Worm (Caenorhabditis elegans) whole organism, late embryonic: ENCODE results near the gene srt-17.

Source experiments
- C08G9.2 ChIP-seq: sonication (generic microtip); optimal IDR thresholded peaks from 2 replicates; lab custom pipeline; 2016; ENCODE audit warnings: mild to moderate bottlenecking, missing genetic modification characterization, moderate library complexity, missing compliant biosample characterization
- K02D7.2 ChIP-seq: sonication (generic microtip); optimal IDR thresholded peaks from 2 replicates; lab custom pipeline; 2017; ENCODE audit warnings: mild to moderate bottlenecking, missing genetic modification characterization, missing compliant biosample characterization
- T23F11.4 ChIP-seq: fragments of 200-800 bp; sonication (Bioruptor generic); optimal IDR thresholded peaks from 2 replicates; lab custom pipeline; 2018; ENCODE audit warnings: mild to moderate bottlenecking, missing genetic modification characterization, missing compliant biosample characterization
- Y22D7AL.16 ChIP-seq: sonication (generic microtip); optimal IDR thresholded peaks from 2 replicates; lab custom pipeline; 2016; ENCODE audit warnings: missing genetic modification characterization, missing compliant biosample characterization
- ahr-1 ChIP-seq: sonication (generic microtip); optimal IDR thresholded peaks from 2 replicates; lab custom pipeline; 2016; ENCODE audit warnings: missing genetic modification characterization, missing compliant biosample characterization
- ceh-14 ChIP-seq: sonication (generic microtip); optimal IDR thresholded peaks from 2 replicates; lab custom pipeline; 2016; ENCODE audit warnings: missing genotype, missing genetic modification characterization, missing compliant biosample characterization
- ceh-18 ChIP-seq: sonication (generic microtip); optimal IDR thresholded peaks from 2 replicates; lab custom pipeline; 2016; ENCODE audit warnings: missing genetic modification characterization, missing compliant biosample characterization
- ceh-24 ChIP-seq: sonication (generic microtip); optimal IDR thresholded peaks from 2 replicates; lab custom pipeline; 2016; ENCODE audit warnings: mild to moderate bottlenecking, missing genetic modification characterization, missing compliant biosample characterization
- ceh-31 ChIP-seq: sonication (generic microtip); optimal IDR thresholded peaks from 2 replicates; lab custom pipeline; 2016; ENCODE audit warnings: missing genetic modification characterization, missing compliant biosample characterization
- ceh-45 ChIP-seq: fragments of 200-800 bp; sonication (Bioruptor generic); IDR thresholded peaks from 2 replicates; pipeline ENCODE4 v1.3.6; 2022; ENCODE audit warnings: missing genetic modification reagents, missing genetic modification characterization, missing compliant biosample characterization
- ceh-48 ChIP-seq: sonication (generic microtip); optimal IDR thresholded peaks from 2 replicates; lab custom pipeline; 2016; ENCODE audit warnings: missing genetic modification characterization, inconsistent platforms, missing compliant biosample characterization
- dmd-4 ChIP-seq: sonication (generic microtip); optimal IDR thresholded peaks from 2 replicates; lab custom pipeline; 2016; ENCODE audit warnings: borderline replicate concordance, missing genetic modification characterization, missing compliant biosample characterization
- elt-4 ChIP-seq: sonication (generic microtip); optimal IDR thresholded peaks from 2 replicates; lab custom pipeline; 2016; ENCODE audit warnings: missing genetic modification characterization, missing compliant biosample characterization
- fax-1 ChIP-seq: sonication (generic microtip); optimal IDR thresholded peaks from 2 replicates; lab custom pipeline; 2016; ENCODE audit warnings: missing genotype, missing genetic modification characterization, missing compliant biosample characterization
- fkh-10 ChIP-seq: fragments of 150-350 bp; optimal IDR thresholded peaks from 2 replicates; lab custom pipeline; 2014; ENCODE audit warnings: missing biosample characterization, missing genetic modification reagents, missing genetic modification characterization
- fkh-6 ChIP-seq: sonication (generic microtip); optimal IDR thresholded peaks from 2 replicates; lab custom pipeline; 2016; ENCODE audit warnings: missing genetic modification characterization, missing compliant biosample characterization
- gmeb-2 ChIP-seq: sonication (generic microtip); optimal IDR thresholded peaks from 2 replicates; lab custom pipeline; 2016; ENCODE audit warnings: missing genetic modification characterization, inconsistent platforms, missing compliant biosample characterization
- hlh-15 ChIP-seq: sonication (generic microtip); optimal IDR thresholded peaks from 2 replicates; lab custom pipeline; 2016; ENCODE audit warnings: missing genetic modification characterization, missing compliant biosample characterization
- hlh-30 ChIP-seq: sonication (generic microtip); optimal IDR thresholded peaks from 2 replicates; lab custom pipeline; 2017; ENCODE audit warnings: antibody characterized with exemption, missing genetic modification characterization, missing compliant biosample characterization; ENCODE audit not compliant: insufficient read depth
- hlh-6 ChIP-seq: sonication (generic microtip); optimal IDR thresholded peaks from 2 replicates; lab custom pipeline; 2016; ENCODE audit warnings: missing genotype, missing genetic modification characterization, missing compliant biosample characterization
- lin-11 ChIP-seq: fragments of 200-800 bp; sonication (Bioruptor generic); optimal IDR thresholded peaks from 2 replicates; lab custom pipeline; 2018; ENCODE audit warnings: mild to moderate bottlenecking, missing genetic modification characterization, missing compliant biosample characterization
- mec-3 ChIP-seq: sonication (generic microtip); optimal IDR thresholded peaks from 2 replicates; lab custom pipeline; 2016; ENCODE audit warnings: borderline replicate concordance, missing genetic modification characterization, missing compliant biosample characterization
- nhr-11 ChIP-seq: fragments of 150-350 bp; optimal IDR thresholded peaks from 2 replicates; lab custom pipeline; 2014; ENCODE audit warnings: missing biosample characterization, missing genetic modification characterization
- npax-4 ChIP-seq: sonication (generic microtip); optimal IDR thresholded peaks from 2 replicates; lab custom pipeline; 2016; ENCODE audit warnings: missing genetic modification characterization, missing compliant biosample characterization
- odd-2 ChIP-seq: sonication (generic microtip); optimal IDR thresholded peaks from 2 replicates; lab custom pipeline; 2017; ENCODE audit warnings: antibody characterized with exemption, mild to moderate bottlenecking, missing genetic modification characterization, missing compliant biosample characterization
- pag-3 ChIP-seq: sonication (generic microtip); optimal IDR thresholded peaks from 2 replicates; lab custom pipeline; 2016; ENCODE audit warnings: missing compliant biosample characterization, missing genetic modification characterization, borderline replicate concordance
- pax-1 ChIP-seq: fragments of 150-350 bp; optimal IDR thresholded peaks from 2 replicates; lab custom pipeline; 2014; ENCODE audit warnings: missing biosample characterization, missing genetic modification characterization
- pha-2 ChIP-seq: sonication (generic microtip); optimal IDR thresholded peaks from 2 replicates; lab custom pipeline; 2017; ENCODE audit warnings: mild to moderate bottlenecking, missing genetic modification characterization, missing compliant biosample characterization
- pha-4 ChIP-seq: fragments of 150-350 bp; optimal IDR thresholded peaks from 2 replicates; lab custom pipeline; 2018; ENCODE audit warnings: missing biosample characterization, missing genetic modification reagents, missing genetic modification characterization
- pqm-1 ChIP-seq: sonication (generic microtip); optimal IDR thresholded peaks from 2 replicates; lab custom pipeline; 2016; ENCODE audit warnings: missing genetic modification characterization, missing compliant biosample characterization
- pros-1 ChIP-seq: fragments of 150-350 bp; optimal IDR thresholded peaks from 2 replicates; lab custom pipeline; 2014; ENCODE audit warnings: missing biosample characterization, missing genetic modification reagents, missing genetic modification characterization
- rnt-1 ChIP-seq: sonication (generic microtip); optimal IDR thresholded peaks from 2 replicates; lab custom pipeline; 2016; ENCODE audit warnings: missing genetic modification characterization, missing compliant biosample characterization
- sox-2 ChIP-seq: fragments of 200-800 bp; sonication (Bioruptor generic); IDR thresholded peaks from 2 replicates; pipeline ENCODE4 v1.3.6; 2022; ENCODE audit warnings: missing genetic modification reagents, missing genetic modification characterization, missing compliant biosample characterization
- tbx-2 ChIP-seq: sonication (generic microtip); optimal IDR thresholded peaks from 2 replicates; lab custom pipeline; 2016; ENCODE audit warnings: missing genetic modification characterization, missing compliant biosample characterization
- tbx-7 ChIP-seq: sonication (generic microtip); optimal IDR thresholded peaks from 2 replicates; lab custom pipeline; 2016; ENCODE audit warnings: missing genotype, missing genetic modification characterization, missing compliant biosample characterization
- ttx-3 ChIP-seq: sonication (generic microtip); optimal IDR thresholded peaks from 2 replicates; lab custom pipeline; 2016; ENCODE audit warnings: missing genetic modification reagents, missing genetic modification characterization, missing compliant biosample characterization
- unc-3 ChIP-seq, 2 experiments: fragments of 200-800 bp in 1 of 2; sonication (Bioruptor generic) in 1 of 2; sonication (generic microtip) in 1 of 2; conservative IDR thresholded peaks in 1 of 2; optimal IDR thresholded peaks in 1 of 2; 2 replicates each; pipeline versions ENCODE4 v1.3.6 to Lab custom; 2016 to 2022; ENCODE audit warnings: missing compliant biosample characterization in 2 of 2, missing genetic modification characterization in 2 of 2, missing genetic modification reagents in 1 of 2

srt-17 gene

ce11 chrV:604105-604504, 20.7 kb downstream of the srt-17 start, which contains the start of gene srlf-37:
srlf-37 (minus strand) TSS chrV:604205.
- no peak for TF ChIP-seq Y22D7AL.16
- no peak for TF ChIP-seq tbx-7 (tag; lab: Kevin White, UChicago)
- TF ChIP-seq pha-4 (tag; lab: Kevin White, UChicago): no peak
- no peak for TF ChIP-seq pag-3
- no peak for TF ChIP-seq sox-2 (GFP tag; lab: Robert Waterston, UW)
- TF ChIP-seq ceh-24: no peak
- TF ChIP-seq ceh-31: no peak
- TF ChIP-seq ceh-45 (GFP tag; lab: Robert Waterston, UW): no peak
- TF ChIP-seq ahr-1 (tag; lab: Kevin White, UChicago): no peak
- TF ChIP-seq pha-2: no peak
- no peak for TF ChIP-seq unc-3 (GFP tag; conservative IDR thresholded peaks at IDR 0.05; lab: Robert Waterston, UW)
- no peak for TF ChIP-seq unc-3 (tag; optimal IDR thresholded peaks at IDR 0.05; lab: Kevin White, UChicago)
- no peak for TF ChIP-seq ceh-14 (tag; lab: Kevin White, UChicago)
- no peak for TF ChIP-seq fkh-10 (GFP tag; lab: Kevin White, UChicago)
- no peak for TF ChIP-seq tbx-2 (tag; lab: Kevin White, UChicago)
- no peak for TF ChIP-seq rnt-1 (tag; lab: Kevin White, UChicago)
- no peak for TF ChIP-seq pax-1
- TF ChIP-seq dmd-4 (tag; lab: Kevin White, UChicago): no peak

- TF ChIP-seq gmeb-2: no peak
- TF ChIP-seq K02D7.2 (tag; lab: Kevin White, UChicago): no peak
- TF ChIP-seq mec-3 (tag; lab: Kevin White, UChicago): no peak
- TF ChIP-seq odd-2 (tag; lab: Kevin White, UChicago): no peak
- TF ChIP-seq hlh-30 (tag; lab: Kevin White, UChicago): no peak
- TF ChIP-seq hlh-15 (tag; lab: Kevin White, UChicago): no peak
- no peak for TF ChIP-seq pros-1 (tag; lab: Kevin White, UChicago)
Measured at ce11 chrV:600231-600630, 24.6 kb downstream of the srt-17 start, which contains the start of gene nhr-251. nhr-251 (plus strand) TSS chrV:600531.

ce11 chrV:599783-600182, 25.0 kb downstream of the srt-17 start:
- TF ChIP-seq T23F11.4 (GFP tag; lab: Kevin White, UChicago): no peak
- TF ChIP-seq odd-2 (tag; lab: Kevin White, UChicago): no peak
- no peak for TF ChIP-seq ceh-18 (tag; lab: Kevin White, UChicago)
- no peak for TF ChIP-seq C08G9.2 (tag; lab: Kevin White, UChicago)
- no peak for TF ChIP-seq fax-1 (tag; lab: Kevin White, UChicago)
- no peak for TF ChIP-seq gmeb-2
- no peak for TF ChIP-seq pqm-1 (tag; lab: Kevin White, UChicago)
- TF ChIP-seq lin-11 (tag; lab: Kevin White, UChicago): no peak
- no peak for TF ChIP-seq nhr-11 (tag; lab: Kevin White, UChicago)
- TF ChIP-seq ttx-3: no peak
- no peak for TF ChIP-seq hlh-6 (tag; lab: Kevin White, UChicago)
- TF ChIP-seq hlh-15 (tag; lab: Kevin White, UChicago): no peak
- TF ChIP-seq npax-4 (tag; lab: Kevin White, UChicago): no peak
- no peak for TF ChIP-seq fkh-6 (tag; lab: Kevin White, UChicago)
- TF ChIP-seq ceh-48 (tag; lab: Kevin White, UChicago): no peak

DNA sequence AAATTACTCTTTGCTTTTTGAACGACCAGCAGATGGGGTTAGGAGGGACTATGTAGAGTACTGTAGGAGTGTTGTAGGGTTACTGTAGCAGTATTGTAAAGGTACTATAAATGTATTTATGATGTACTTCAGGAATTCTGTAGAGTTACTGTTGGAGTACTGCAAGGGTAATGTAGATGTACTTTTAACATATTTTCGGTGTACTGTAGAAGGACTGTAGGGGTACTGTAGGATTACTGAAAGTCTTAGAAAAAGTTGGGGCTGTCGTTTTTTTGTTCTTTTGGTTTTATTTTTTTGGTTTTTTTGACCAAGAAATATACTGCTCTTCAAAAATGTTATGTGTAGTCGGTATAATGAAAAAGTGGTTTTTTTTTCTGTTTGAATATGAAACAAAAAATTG, 26.2 kb downstream of the srt-17 start:
- TF ChIP-seq pha-4 (tag; lab: Kevin White, UChicago) (no peak), elt-4 (tag; lab: Kevin White, UChicago) (no peak)
